Fruit fly (Drosophila melanogaster): ENCODE measurements around the gene Smyd4-2.
A peak's percentile ranks its signal among the peaks of the same experiment; 100 is the strongest.

Gene Smyd4-2

dm6 chr3L:12442593-12442992 lies 40.9 kb upstream of the Smyd4-2 start (continued):
- TF ChIP-seq dmrt99B (tag; optimal IDR thresholded peaks at IDR 0.05) (no peak), CG9727 (GFP tag; optimal IDR thresholded peaks at IDR 0.05) (peak; percentile 11), CG3065 (GFP tag; optimal IDR thresholded peaks at IDR 0.05) (no peak), HLH54F (GFP tag; optimal IDR thresholded peaks at IDR 0.05) (no peak), CG31388 (GFP tag; optimal IDR thresholded peaks at IDR 0.05) (no peak), Med (GFP tag) (no peak), Pdp1 (GFP tag; optimal IDR thresholded peaks at IDR 0.05) (peak in 1 of 2 experiments; percentile 39), mirr (GFP tag; optimal IDR thresholded peaks at IDR 0.05) (no peak), CG12155 (GFP tag; optimal IDR thresholded peaks at IDR 0.05) (no peak), Bdp1 (GFP tag; optimal IDR thresholded peaks at IDR 0.05) (no peak), CG2129 (GFP tag; IDR thresholded peaks at IDR 0.05; ENCODE audit: partially characterized antibody) (no peak), nom (GFP tag; optimal IDR thresholded peaks at IDR 0.05) (peak; percentile 19), pfk (GFP tag; optimal IDR thresholded peaks at IDR 0.05) (no peak), CG6683 (GFP tag; optimal IDR thresholded peaks at IDR 0.05) (no peak), MBD-R2 (GFP tag; IDR thresholded peaks at IDR 0.05) (no peak), CG13424 (tag; optimal IDR thresholded peaks at IDR 0.05) (peak; percentile 1), CG6254 (GFP tag; optimal IDR thresholded peaks at IDR 0.05) (no peak), CG18599 (GFP tag; optimal IDR thresholded peaks at IDR 0.05) (no peak)

DNA sequence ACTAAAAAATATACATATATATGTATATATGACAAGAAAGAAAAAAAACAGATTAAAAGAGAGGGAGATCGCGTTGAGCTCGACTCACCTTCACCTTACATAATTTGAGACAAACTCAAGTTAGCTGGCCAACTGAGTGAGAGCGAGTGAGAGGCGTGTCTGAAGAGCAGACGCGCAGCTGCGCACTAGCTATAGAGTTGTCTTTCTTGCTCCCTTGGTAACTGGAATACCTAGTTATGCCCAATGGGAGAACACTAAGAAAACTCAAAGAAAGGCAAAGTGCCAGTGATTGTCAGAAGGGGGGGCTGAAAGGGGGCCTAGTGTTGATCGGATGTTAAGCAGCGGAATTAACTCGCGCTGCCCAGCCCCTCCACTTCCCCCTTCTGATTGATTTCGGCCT lies 32.7 kb upstream of the Smyd4-2 start:
- peak; percentile 95 for TF ChIP-seq crol (GFP tag; IDR thresholded peaks at IDR 0.05)
- TF ChIP-seq CG1832 (GFP tag; optimal IDR thresholded peaks at IDR 0.05): peak; percentile 95
- TF ChIP-seq Nf-YA (GFP tag; IDR thresholded peaks at IDR 0.05): peak; percentile 98
- peak in 1 of 2 experiments; percentile 88 for TF ChIP-seq Pdp1 (GFP tag; optimal IDR thresholded peaks at IDR 0.05)
- TF ChIP-seq CG6791 (GFP tag; IDR thresholded peaks at IDR 0.05; ENCODE audit: partially characterized antibody): peak; percentile 58; the same call in 1 of the 3 replicates
- peak; percentile 20 for TF ChIP-seq Blimp-1 (GFP tag; optimal IDR thresholded peaks at IDR 0.05)
- no peak for TF ChIP-seq phol (tag; optimal IDR thresholded peaks at IDR 0.05)
- no peak for TF ChIP-seq chif (GFP tag; optimal IDR thresholded peaks at IDR 0.05)
- peak; percentile 98 for TF ChIP-seq CG10321 (GFP tag; IDR thresholded peaks at IDR 0.05)
- TF ChIP-seq Scr (GFP tag; IDR thresholded peaks at IDR 0.05; ENCODE audit: partially characterized antibody): peak; percentile 48; the same call in 1 of the 2 replicates
- peak; percentile 80 for TF ChIP-seq bbx (GFP tag; IDR thresholded peaks at IDR 0.05; ENCODE audit: partially characterized antibody)
- peak; percentile 36; the same call in 1 of the 2 replicates for TF ChIP-seq CG42726 (GFP tag; IDR thresholded peaks at IDR 0.05; ENCODE audit: partially characterized antibody)
- TF ChIP-seq CG13287 (GFP tag; IDR thresholded peaks at IDR 0.05; ENCODE audit: partially characterized antibody): peak; percentile 50; the same call in 1 of the 2 replicates
- peak; percentile 61; the same call in 1 of the 2 replicates for TF ChIP-seq inv (GFP tag; IDR thresholded peaks at IDR 0.05; ENCODE audit: partially characterized antibody)
- TF ChIP-seq CG1529 (GFP tag; optimal IDR thresholded peaks at IDR 0.05): no peak
- peak; percentile 99 for TF ChIP-seq Nf-YC (tag; optimal IDR thresholded peaks at IDR 0.05)
- TF ChIP-seq Bgb (GFP tag; IDR thresholded peaks at IDR 0.05; ENCODE audit: partially characterized antibody): peak; percentile 82
- TF ChIP-seq amos (GFP tag; IDR thresholded peaks at IDR 0.05; ENCODE audit: partially characterized antibody): peak; percentile 68; the same call in 1 of the 2 replicates
- TF ChIP-seq Nf-YB (GFP tag; optimal IDR thresholded peaks at IDR 0.05): peak; percentile 99
- peak; percentile 70 for TF ChIP-seq ewg (GFP tag; optimal IDR thresholded peaks at IDR 0.05)
- TF ChIP-seq abd-A (tag; optimal IDR thresholded peaks at IDR 0.05): peak; percentile 2
- peak; percentile 51; the same call in 1 of the 2 replicates for TF ChIP-seq Adf1 (GFP tag; IDR thresholded peaks at IDR 0.05)
- peak; percentile 31; the same call in 1 of the 3 replicates for TF ChIP-seq zen2 (GFP tag; IDR thresholded peaks at IDR 0.05; ENCODE audit: partially characterized antibody)
- no peak for TF ChIP-seq ro (GFP tag; IDR thresholded peaks at IDR 0.05)
- 0 out of 3 replicates have a peak, but pooled peaks have one; percentile 40 for TF ChIP-seq vnd (GFP tag; IDR thresholded peaks at IDR 0.05; ENCODE audit: partially characterized antibody)
- no peak for TF ChIP-seq sqz (GFP tag; optimal IDR thresholded peaks at IDR 0.05)
- TF ChIP-seq mld (GFP tag; IDR thresholded peaks at IDR 0.05; ENCODE audit: partially characterized antibody): 0 out of 3 replicates have a peak, but pooled peaks have one; percentile 15
- peak; percentile 38; the same call in 1 of the 2 replicates for TF ChIP-seq sna (GFP tag; IDR thresholded peaks at IDR 0.05; ENCODE audit: partially characterized antibody)
- TF ChIP-seq knrl (GFP tag; IDR thresholded peaks at IDR 0.05; ENCODE audit: partially characterized antibody): peak; percentile 39; the same call in 1 of the 3 replicates
